Worm (Caenorhabditis elegans): ENCODE measurements around the gene C50H2.4.

ce11 chrV:9930612-9931065 is 13.9 kb downstream of the C50H2.4 start, which contains the start of the genes rmh-2 and suds-3:
- no peak for TF ChIP-seq ama-1 (optimal IDR thresholded peaks at IDR 0.05)
- TF ChIP-seq ama-1 (GFP tag; optimal IDR thresholded peaks at IDR 0.05), result no peak
- no peak for TF ChIP-seq hsf-1 (GFP tag; IDR thresholded peaks at IDR 0.05)

All from whole organism, young adult.